Fruit fly (Drosophila melanogaster) whole organism, embryonic: ENCODE results near the gene Decay.

Experiments used
- ATbp ChIP-seq: fragments of 200-800 bp; sonication (Bioruptor generic); optimal IDR thresholded peaks from 2 replicates; lab custom pipeline; 2017; ENCODE audit warnings: missing biosample characterization, mild to moderate bottlenecking, missing genetic modification characterization, missing genetic modification reagents
- Adf1 ChIP-seq: fragments of 200-800 bp; sonication (Bioruptor generic); IDR thresholded peaks from 2 replicates; pipeline ENCODE4 v1.3.6; 2022; ENCODE audit warnings: missing biosample characterization, missing genetic modification characterization
- Atf-2 ChIP-seq: fragments of 200-800 bp; sonication (Bioruptor generic); optimal IDR thresholded peaks from 2 replicates; lab custom pipeline; 2016; ENCODE audit warnings: missing biosample characterization, missing genetic modification characterization
- Bgb ChIP-seq: fragments of 200-800 bp; sonication (Bioruptor generic); IDR thresholded peaks from 2 replicates; pipeline ENCODE4 v1.3.6; 2022; ENCODE audit warnings: missing biosample characterization, missing genetic modification characterization; ENCODE audit not compliant: partially characterized antibody
- Blimp-1 ChIP-seq: fragments of 200-800 bp; sonication (Bioruptor generic); optimal IDR thresholded peaks from 3 replicates; lab custom pipeline; 2018; ENCODE audit warnings: missing biosample characterization, missing genetic modification characterization, mild to moderate bottlenecking, moderate library complexity, missing genetic modification reagents
- Bteb2 ChIP-seq: fragments of 200-800 bp; sonication (Bioruptor generic); optimal IDR thresholded peaks from 2 replicates; lab custom pipeline; 2016; ENCODE audit warnings: missing biosample characterization, missing genetic modification characterization
- CG10321 ChIP-seq: fragments of 200-800 bp; sonication (Bioruptor generic); IDR thresholded peaks from 2 replicates; pipeline ENCODE4 v1.3.6; 2022; ENCODE audit warnings: missing biosample characterization, missing genetic modification characterization
- CG10366 ChIP-seq: fragments of 200-800 bp; sonication (Bioruptor generic); IDR thresholded peaks from 2 replicates; pipeline ENCODE4 v1.3.6; 2022; ENCODE audit warnings: missing biosample characterization, missing genetic modification characterization
- CG10654 ChIP-seq: fragments of 200-800 bp; sonication (Bioruptor generic); optimal IDR thresholded peaks from 2 replicates; lab custom pipeline; 2016; ENCODE audit warnings: missing biosample characterization, missing genetic modification characterization
- CG12236 ChIP-seq: fragments of 200-800 bp; sonication (Bioruptor generic); optimal IDR thresholded peaks from 2 replicates; lab custom pipeline; 2016; ENCODE audit warnings: missing biosample characterization, missing genetic modification characterization
- CG13624 ChIP-seq: fragments of 200-800 bp; sonication (Bioruptor generic); optimal IDR thresholded peaks from 2 replicates; lab custom pipeline; 2016; ENCODE audit warnings: missing biosample characterization, missing genetic modification characterization
- CG13775 ChIP-seq: fragments of 200-800 bp; sonication (Bioruptor generic); optimal IDR thresholded peaks from 3 replicates; lab custom pipeline; 2017; ENCODE audit warnings: missing biosample characterization, mild to moderate bottlenecking, missing genetic modification characterization
- CG14667 ChIP-seq: fragments of 200-800 bp; sonication (Bioruptor generic); IDR thresholded peaks from 2 replicates; pipeline ENCODE4 v1.3.6; 2022; ENCODE audit warnings: missing biosample characterization, missing genetic modification characterization
- CG14860 ChIP-seq: fragments of 200-800 bp; sonication (Bioruptor generic); IDR thresholded peaks from 3 replicates; pipeline ENCODE4 v1.3.6; 2022; ENCODE audit warnings: missing biosample characterization, missing genetic modification characterization; ENCODE audit not compliant: partially characterized antibody
- CG15696 ChIP-seq: fragments of 200-800 bp; sonication (Bioruptor generic); optimal IDR thresholded peaks from 2 replicates; lab custom pipeline; 2019; ENCODE audit warnings: missing biosample characterization, mild to moderate bottlenecking, missing genetic modification characterization, moderate library complexity
- CG1602 ChIP-seq: fragments of 200-800 bp; sonication (Bioruptor generic); optimal IDR thresholded peaks from 3 replicates; lab custom pipeline; 2016; ENCODE audit warnings: missing biosample characterization, missing genetic modification characterization
- CG17361 ChIP-seq: fragments of 200-800 bp; sonication (Bioruptor generic); IDR thresholded peaks from 3 replicates; pipeline ENCODE4 v1.3.6; 2022; ENCODE audit warnings: missing biosample characterization, missing genetic modification characterization
- CG1832 ChIP-seq: fragments of 200-800 bp; sonication (Bioruptor generic); optimal IDR thresholded peaks from 2 replicates; lab custom pipeline; 2017; ENCODE audit warnings: missing biosample characterization, mild to moderate bottlenecking, missing genetic modification characterization, inconsistent platforms
- CG4404 ChIP-seq: fragments of 200-800 bp; sonication (Bioruptor generic); IDR thresholded peaks from 2 replicates; pipeline ENCODE4 v1.3.6; 2022; ENCODE audit warnings: missing biosample characterization, missing genetic modification characterization
- CG5953 ChIP-seq: fragments of 200-800 bp; sonication (Bioruptor generic); IDR thresholded peaks from 2 replicates; pipeline ENCODE4 v1.3.6; 2022; ENCODE audit warnings: missing biosample characterization, missing genetic modification characterization
- CG6272 ChIP-seq: fragments of 200-800 bp; sonication (Bioruptor generic); IDR thresholded peaks from 2 replicates; pipeline ENCODE4 v1.3.6; 2022; ENCODE audit warnings: missing biosample characterization, missing genetic modification characterization
- CG6854 ChIP-seq: fragments of 200-800 bp; sonication (Bioruptor generic); optimal IDR thresholded peaks from 3 replicates; lab custom pipeline; 2017; ENCODE audit warnings: missing biosample characterization, mild to moderate bottlenecking, missing genetic modification characterization
- CG7556 ChIP-seq: fragments of 200-800 bp; sonication (Bioruptor generic); optimal IDR thresholded peaks from 2 replicates; lab custom pipeline; 2017; ENCODE audit warnings: missing biosample characterization, mild to moderate bottlenecking, missing genetic modification characterization
- CG8388 ChIP-seq: fragments of 200-800 bp; sonication (Bioruptor generic); optimal IDR thresholded peaks from 2 replicates; lab custom pipeline; 2019; ENCODE audit warnings: missing biosample characterization, mild to moderate bottlenecking, missing genetic modification characterization, moderate library complexity
- CTCF ChIP-seq: fragments of 200-800 bp; sonication (Bioruptor generic); optimal IDR thresholded peaks from 2 replicates; lab custom pipeline; 2017; ENCODE audit warnings: missing biosample characterization, mild to moderate bottlenecking, missing genetic modification characterization, moderate library complexity
- D ChIP-seq, 2 experiments: fragments of 200-800 bp in 1 of 2; fragments of >200 bp in 1 of 2; sonication (Bioruptor generic) in 1 of 2; optimal IDR thresholded peaks; 2 replicates in 1 of 2; 3 replicates in 1 of 2; lab custom pipeline; 2017; ENCODE audit warnings: mild to moderate bottlenecking in 1 of 2, missing biosample characterization in 1 of 2, missing genetic modification characterization in 1 of 2, missing genetic modification reagents in 1 of 2
- Dad ChIP-seq: fragments of 200-800 bp; sonication (Bioruptor generic); optimal IDR thresholded peaks from 3 replicates; lab custom pipeline; 2016; ENCODE audit warnings: missing biosample characterization, missing genetic modification characterization
- Dp ChIP-seq: fragments of 200-800 bp; sonication (Bioruptor generic); optimal IDR thresholded peaks from 2 replicates; lab custom pipeline; 2018; ENCODE audit warnings: missing biosample characterization, mild to moderate bottlenecking, missing genetic modification characterization, moderate library complexity
- E2f2 ChIP-seq: fragments of 200-800 bp; sonication (Bioruptor generic); IDR thresholded peaks from 2 replicates; pipeline ENCODE4 v1.3.6; 2022; ENCODE audit warnings: missing biosample characterization, missing genetic modification characterization
- Ets65A ChIP-seq: fragments of 200-800 bp; sonication (Bioruptor generic); peaks from one replicate; lab custom pipeline; 2016; ENCODE audit warnings: missing biosample characterization, missing genetic modification characterization
- Fer2 ChIP-seq: fragments of 200-800 bp; sonication (Bioruptor generic); optimal IDR thresholded peaks from 2 replicates; lab custom pipeline; 2018; ENCODE audit warnings: missing biosample characterization, mild to moderate bottlenecking, missing genetic modification characterization, moderate library complexity
- Fer3 ChIP-seq: fragments of 200-800 bp; sonication (Bioruptor generic); optimal IDR thresholded peaks from 2 replicates; lab custom pipeline; 2018; ENCODE audit warnings: missing biosample characterization, mild to moderate bottlenecking, missing genetic modification characterization, moderate library complexity
- HLH54F ChIP-seq: fragments of 200-800 bp; sonication (Bioruptor generic); optimal IDR thresholded peaks from 3 replicates; lab custom pipeline; 2016; ENCODE audit warnings: missing biosample characterization, missing genetic modification characterization
- HmgD ChIP-seq: fragments of 200-800 bp; sonication (Bioruptor generic); optimal IDR thresholded peaks from 3 replicates; lab custom pipeline; 2016; ENCODE audit warnings: missing biosample characterization, missing genetic modification characterization
- Lpt ChIP-seq: fragments of >200 bp; optimal IDR thresholded peaks from 2 replicates; lab custom pipeline; 2018; ENCODE audit warnings: missing biosample characterization, missing genetic modification characterization
- NC2α ChIP-seq: fragments of 200-800 bp; sonication (Bioruptor generic); optimal IDR thresholded peaks from 2 replicates; lab custom pipeline; 2016; ENCODE audit warnings: missing biosample characterization, missing genetic modification characterization
- NC2β ChIP-seq: fragments of 200-800 bp; sonication (Bioruptor generic); optimal IDR thresholded peaks from 2 replicates; lab custom pipeline; 2016; ENCODE audit warnings: missing biosample characterization, missing genetic modification characterization
- Oli ChIP-seq: fragments of 200-800 bp; sonication (Bioruptor generic); optimal IDR thresholded peaks from 2 replicates; lab custom pipeline; 2018; ENCODE audit warnings: missing biosample characterization, mild to moderate bottlenecking, missing genetic modification characterization, moderate library complexity
- PHDP ChIP-seq: fragments of 200-800 bp; sonication (Bioruptor generic); optimal IDR thresholded peaks from 3 replicates; lab custom pipeline; 2018; ENCODE audit warnings: missing biosample characterization, mild to moderate bottlenecking, missing genetic modification characterization, moderate library complexity
- cad ChIP-seq: fragments of >200 bp; optimal IDR thresholded peaks from 2 replicates; lab custom pipeline; 2017; ENCODE audit warnings: missing biosample characterization, missing genetic modification characterization
- cas ChIP-seq: fragments of 200-800 bp; sonication (Bioruptor generic); IDR thresholded peaks from 2 replicates; pipeline ENCODE4 v1.3.6; 2022; ENCODE audit warnings: missing biosample characterization, missing genetic modification characterization
- cg ChIP-seq: fragments of 200-800 bp; sonication (Bioruptor generic); optimal IDR thresholded peaks from 3 replicates; lab custom pipeline; 2019; ENCODE audit warnings: missing biosample characterization, mild to moderate bottlenecking, missing genetic modification characterization, moderate library complexity
- corto ChIP-seq: fragments of 200-800 bp; sonication (Bioruptor generic); optimal IDR thresholded peaks from 2 replicates; lab custom pipeline; 2016; ENCODE audit warnings: missing biosample characterization, mild to moderate bottlenecking, missing genetic modification characterization, moderate library complexity
- dmrt99B ChIP-seq: fragments of 200-800 bp; sonication (Bioruptor generic); optimal IDR thresholded peaks from 2 replicates; lab custom pipeline; 2018; ENCODE audit warnings: missing biosample characterization, mild to moderate bottlenecking, missing genetic modification characterization, moderate library complexity
- gem ChIP-seq: fragments of 200-800 bp; sonication (Bioruptor generic); optimal IDR thresholded peaks from 2 replicates; lab custom pipeline; 2019; ENCODE audit warnings: missing biosample characterization, mild to moderate bottlenecking, missing genetic modification characterization, moderate library complexity
- lola ChIP-seq, 3 experiments: fragments of >200 bp in 2 of 3; fragments of 200-800 bp in 1 of 3; sonication (Bioruptor generic) in 1 of 3; optimal IDR thresholded peaks; 2 replicates each; lab custom pipeline; 2017 to 2019; ENCODE audit warnings: missing biosample characterization in 3 of 3, missing genetic modification characterization in 3 of 3, mild to moderate bottlenecking in 1 of 3, moderate library complexity in 1 of 3
- nerfin-1 ChIP-seq: fragments of 200-800 bp; sonication (Bioruptor generic); optimal IDR thresholded peaks from 3 replicates; lab custom pipeline; 2019; ENCODE audit warnings: missing biosample characterization, mild to moderate bottlenecking, missing genetic modification characterization, moderate library complexity
- schlank ChIP-seq: fragments of 200-800 bp; sonication (Bioruptor generic); optimal IDR thresholded peaks from 2 replicates; lab custom pipeline; 2018; ENCODE audit warnings: missing biosample characterization, mild to moderate bottlenecking, missing genetic modification characterization
- toy ChIP-seq: fragments of 200-800 bp; sonication (Bioruptor generic); IDR thresholded peaks from 2 replicates; pipeline ENCODE4 v1.3.6; 2022; ENCODE audit warnings: missing biosample characterization, missing genetic modification characterization
- twi ChIP-seq: fragments of 200-800 bp; optimal IDR thresholded peaks from 2 replicates; lab custom pipeline; 2019; ENCODE audit warnings: missing biosample characterization, mild to moderate bottlenecking, missing genetic modification characterization, moderate library complexity
- z ChIP-seq: fragments of 200-800 bp; sonication (Bioruptor generic); IDR thresholded peaks from 3 replicates; pipeline ENCODE4 v1.3.6; 2022; ENCODE audit warnings: missing biosample characterization, missing genetic modification characterization

Gene Decay

DNA sequence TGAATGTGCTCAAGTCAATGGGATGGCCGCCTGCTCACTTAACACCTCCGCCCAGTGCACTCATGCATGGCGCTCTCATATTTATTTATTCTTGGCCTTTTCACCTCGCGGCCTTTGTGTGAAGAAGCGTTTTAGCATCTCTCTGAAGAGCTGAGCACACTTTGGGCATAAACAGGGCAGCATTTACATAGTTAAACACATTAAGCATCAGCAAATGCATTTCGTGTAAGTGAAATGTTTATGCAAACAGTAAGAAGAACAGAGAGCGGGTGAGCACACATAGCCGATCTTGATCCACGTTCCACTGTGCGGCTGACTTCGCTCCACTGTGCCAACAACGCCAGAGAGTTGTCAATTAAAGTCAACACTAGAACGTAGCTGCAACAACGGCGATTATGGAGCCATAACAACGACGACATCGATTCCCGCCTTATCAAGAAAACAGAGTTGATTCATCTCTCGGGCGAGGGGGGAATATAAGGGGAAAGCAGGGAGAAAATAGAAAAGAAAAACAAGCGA lies 23.8 kb upstream of the Decay start (continued):
- TF ChIP-seq D (optimal IDR thresholded peaks at IDR 0.05; lab: Kevin White, UChicago): no peak
- TF ChIP-seq D (GFP tag; optimal IDR thresholded peaks at IDR 0.05; lab: Kevin White, UChicago): peak; percentile 79
- TF ChIP-seq CG15696 (tag; lab: Kevin White, UChicago): peak; percentile 86
- TF ChIP-seq nerfin-1: peak; percentile 26
- peak; percentile 75; the same call in 2 of the 3 replicates for TF ChIP-seq CG17361
- no peak for TF ChIP-seq cas (GFP tag; lab: Robert Waterston, UW)
- TF ChIP-seq cg: no peak
- TF ChIP-seq Dad (GFP tag; lab: Kevin White, UChicago): no peak
- peak; percentile 26 for TF ChIP-seq CG13775 (GFP tag; lab: Kevin White, UChicago)
- TF ChIP-seq gem (tag; lab: Kevin White, UChicago): peak; percentile 60
- TF ChIP-seq CG7556: peak; percentile 52
- TF ChIP-seq HLH54F (GFP tag; lab: Kevin White, UChicago): no peak
- TF ChIP-seq schlank (tag; lab: Kevin White, UChicago): no peak
- TF ChIP-seq CG5953: no peak
- no peak for TF ChIP-seq CG14860 (GFP tag; lab: Robert Waterston, UW)
- no peak for TF ChIP-seq Lpt (GFP tag; lab: Kevin White, UChicago)
- TF ChIP-seq E2f2 (GFP tag; lab: Robert Waterston, UW): no peak
- peak; percentile 15 for TF ChIP-seq Oli (tag; lab: Kevin White, UChicago)
- no peak for TF ChIP-seq cad (GFP tag; lab: Kevin White, UChicago)
- TF ChIP-seq Bteb2: no peak
- peak; percentile 69 for TF ChIP-seq CG10654 (GFP tag; lab: Kevin White, UChicago)
- no peak for TF ChIP-seq CG1832 (GFP tag; lab: Kevin White, UChicago)
- no peak for TF ChIP-seq corto (GFP tag; lab: Kevin White, UChicago)
- TF ChIP-seq Atf-2: peak; percentile 50
- peak; percentile 66 for TF ChIP-seq CG12236
- peak; percentile 64 for TF ChIP-seq ATbp (GFP tag; lab: Kevin White, UChicago)
- no peak for TF ChIP-seq Dp
- no peak for TF ChIP-seq CG6854 (GFP tag; lab: Kevin White, UChicago)
- peak; percentile 40 for TF ChIP-seq NC2α (GFP tag; lab: Kevin White, UChicago)
- no peak for TF ChIP-seq CG10321 (GFP tag; lab: Robert Waterston, UW)
- TF ChIP-seq NC2β (GFP tag; lab: Kevin White, UChicago): peak; percentile 56
- TF ChIP-seq Blimp-1: peak; percentile 77
- no peak for TF ChIP-seq toy
- peak; percentile 32 for TF ChIP-seq CG4404
- TF ChIP-seq CG6272: no peak
- peak; percentile 41 for TF ChIP-seq CG8388
- TF ChIP-seq Fer2 (tag; lab: Kevin White, UChicago): no peak
- TF ChIP-seq CG14667 (GFP tag; lab: Robert Waterston, UW): 0 out of 2 replicates have a peak, but pooled peaks have one; percentile 7
- no peak for TF ChIP-seq Bgb
- TF ChIP-seq CG1602: peak; percentile 32
- TF ChIP-seq Fer3 (tag; lab: Kevin White, UChicago): no peak
- TF ChIP-seq PHDP (tag; lab: Kevin White, UChicago): peak; percentile 36
- TF ChIP-seq CG13624: no peak
- TF ChIP-seq lola (GFP tag; optimal IDR thresholded peaks at IDR 0.05; lab: Kevin White, UChicago): peak in 1 of 3 experiments; percentile 78
- TF ChIP-seq CTCF (GFP tag; lab: Kevin White, UChicago): no peak
- TF ChIP-seq HmgD: no peak
- peak; percentile 90 for TF ChIP-seq Ets65A
- TF ChIP-seq Adf1 (GFP tag; lab: Robert Waterston, UW): no peak
- peak; percentile 46; the same call in 1 of the 3 replicates for TF ChIP-seq z (GFP tag; lab: Robert Waterston, UW)
- no peak for TF ChIP-seq dmrt99B
- peak; percentile 6 for TF ChIP-seq twi (tag; lab: Kevin White, UChicago)
- TF ChIP-seq CG10366 (GFP tag; lab: Robert Waterston, UW): 0 out of 2 replicates have a peak, but pooled peaks have one; percentile 16
